Worm (Caenorhabditis elegans) whole organism, early embryonic: ENCODE results near the gene clec-230.

ENCODE experiments used
- ama-1 ChIP-seq: fragments of 150-350 bp; optimal IDR thresholded peaks from 2 replicates; lab custom pipeline; 2014
- ets-7 ChIP-seq: sonication (generic microtip); optimal IDR thresholded peaks from 2 replicates; lab custom pipeline; 2016; ENCODE audit warnings: missing genotype, missing genetic modification characterization, missing compliant biosample characterization
- flt-1 ChIP-seq: fragments of 200-800 bp; sonication (Bioruptor generic); IDR thresholded peaks from 2 replicates; pipeline ENCODE4 v1.3.6; 2022; ENCODE audit warnings: missing genetic modification characterization, missing compliant biosample characterization
- hmbx-1 ChIP-seq: sonication (generic microtip); optimal IDR thresholded peaks from 2 replicates; lab custom pipeline; 2016; ENCODE audit warnings: mild to moderate bottlenecking, missing genetic modification characterization, missing compliant biosample characterization
- hmg-4 ChIP-seq: fragments of 200-800 bp; sonication (Bioruptor generic); optimal IDR thresholded peaks from 2 replicates; lab custom pipeline; 2018; ENCODE audit warnings: mild to moderate bottlenecking, missing genetic modification characterization, missing compliant biosample characterization
- hnd-1 ChIP-seq: sonication (generic microtip); optimal IDR thresholded peaks from 2 replicates; lab custom pipeline; 2016; ENCODE audit warnings: missing genetic modification characterization, missing compliant biosample characterization
- pes-1 ChIP-seq: fragments of 200-800 bp; sonication (Bioruptor generic); IDR thresholded peaks from 2 replicates; pipeline ENCODE4 v1.3.6; 2022; ENCODE audit warnings: missing genetic modification reagents, missing genetic modification characterization, missing compliant biosample characterization
- tbx-11 ChIP-seq: fragments of 200-800 bp; sonication (Bioruptor generic); IDR thresholded peaks from 2 replicates; pipeline ENCODE4 v1.3.6; 2022; ENCODE audit warnings: missing genetic modification characterization, missing compliant biosample characterization
- tra-4 ChIP-seq: sonication (generic microtip); optimal IDR thresholded peaks from 2 replicates; lab custom pipeline; 2017; ENCODE audit warnings: missing genetic modification characterization, missing compliant biosample characterization

DNA sequence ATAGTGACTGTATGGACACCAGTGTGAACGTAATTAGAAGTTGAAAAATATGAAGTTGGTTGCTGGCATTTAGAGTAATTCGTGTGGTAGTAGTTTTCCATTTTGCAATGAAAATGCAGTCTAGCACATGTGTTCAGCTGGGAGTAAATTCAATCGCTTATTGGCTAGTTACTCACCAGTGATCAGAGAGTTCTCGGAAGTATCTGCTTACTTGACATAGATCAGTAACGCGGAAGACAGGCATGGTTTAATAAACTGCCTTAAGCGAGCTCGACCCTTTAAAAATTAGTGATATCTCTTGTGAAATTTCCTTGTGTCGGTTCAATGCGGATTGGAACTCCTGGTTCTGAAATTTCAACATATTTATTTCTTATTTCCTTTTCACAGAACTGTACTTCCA is 27.3 kb upstream of the clec-230 start, which contains the start of gene srh-52:
- TF ChIP-seq tra-4 (tag; lab: Kevin White, UChicago) (no peak), hmg-4 (GFP tag; lab: Kevin White, UChicago) (no peak), ama-1 (lab: Kevin White, UChicago) (no peak), tbx-11 (GFP tag; lab: Robert Waterston, UW) (no peak), flt-1 (GFP tag; lab: Robert Waterston, UW) (no peak), ets-7 (no peak), hnd-1 (no peak), pes-1 (GFP tag; lab: Robert Waterston, UW) (no peak), hmbx-1 (tag; lab: Kevin White, UChicago) (no peak)
